Fruit fly (Drosophila melanogaster) whole organism, embryonic: Measurements from ENCODE around the gene CG33986.

Experiments
- Aef1 ChIP-seq: fragments of 200-800 bp; sonication (Bioruptor generic); IDR thresholded peaks from 3 replicates; pipeline ENCODE4 v1.3.6; 2022; ENCODE audit warnings: missing biosample characterization, missing genetic modification characterization
- CG11093 ChIP-seq: fragments of 200-800 bp; sonication (Bioruptor generic); IDR thresholded peaks from 3 replicates; pipeline ENCODE4 v1.3.6; 2022; ENCODE audit warnings: missing biosample characterization, missing genetic modification characterization
- CG15514 ChIP-seq: fragments of 200-800 bp; sonication (Bioruptor generic); optimal IDR thresholded peaks from 3 replicates; lab custom pipeline; 2017; ENCODE audit warnings: missing biosample characterization, missing genetic modification characterization, mild to moderate bottlenecking, moderate library complexity, missing genetic modification reagents
- CG2712 ChIP-seq: fragments of 200-800 bp; optimal IDR thresholded peaks from 3 replicates; lab custom pipeline; 2019; ENCODE audit warnings: missing biosample characterization, mild to moderate bottlenecking, missing genetic modification characterization, moderate library complexity
- CG9437 ChIP-seq: fragments of 200-800 bp; sonication (Bioruptor generic); optimal IDR thresholded peaks from 2 replicates; lab custom pipeline; 2018; ENCODE audit warnings: missing biosample characterization, mild to moderate bottlenecking, missing genetic modification characterization
- bowl ChIP-seq: fragments of 200-800 bp; sonication (Bioruptor generic); IDR thresholded peaks from 2 replicates; pipeline ENCODE4 v1.3.6; 2022; ENCODE audit warnings: missing biosample characterization, missing genetic modification characterization
- inv ChIP-seq: fragments of 200-800 bp; sonication (Bioruptor generic); IDR thresholded peaks from 2 replicates; pipeline ENCODE4 v1.3.6; 2022; ENCODE audit warnings: missing biosample characterization, missing genetic modification characterization; ENCODE audit not compliant: partially characterized antibody
- phol ChIP-seq: fragments of 200-800 bp; sonication (Bioruptor generic); optimal IDR thresholded peaks from 3 replicates; lab custom pipeline; 2018; ENCODE audit warnings: missing biosample characterization, mild to moderate bottlenecking, missing genetic modification characterization, moderate library complexity

- no peak for TF ChIP-seq CG11093 (GFP tag; lab: Robert Waterston, UW)
- no peak for TF ChIP-seq CG9437 (GFP tag; lab: Kevin White, UChicago)
- no peak for TF ChIP-seq inv (GFP tag; lab: Robert Waterston, UW)
- no peak for TF ChIP-seq phol (tag; lab: Kevin White, UChicago)
- no peak for TF ChIP-seq CG15514
- no peak for TF ChIP-seq bowl
- TF ChIP-seq CG2712 = no peak
- TF ChIP-seq Aef1 (GFP tag; lab: Robert Waterston, UW) = no peak
Measured at dm6 chr3L:15536550-15536949, 11.5 kb upstream of the CG33986 start.
